Fruit fly (Drosophila melanogaster) whole organism, embryonic: ENCODE measurements around the gene CG7164.

Experiments used
- Blimp-1 ChIP-seq: fragments of 200-800 bp; sonication (Bioruptor generic); optimal IDR thresholded peaks from 3 replicates; lab custom pipeline; 2018; ENCODE audit warnings: missing biosample characterization, missing genetic modification characterization, mild to moderate bottlenecking, moderate library complexity, missing genetic modification reagents
- Bteb2 ChIP-seq: fragments of 200-800 bp; sonication (Bioruptor generic); optimal IDR thresholded peaks from 2 replicates; lab custom pipeline; 2016; ENCODE audit warnings: missing biosample characterization, missing genetic modification characterization
- CG10654 ChIP-seq: fragments of 200-800 bp; sonication (Bioruptor generic); optimal IDR thresholded peaks from 2 replicates; lab custom pipeline; 2016; ENCODE audit warnings: missing biosample characterization, missing genetic modification characterization
- CG11723 ChIP-seq: fragments of 200-800 bp; sonication (Bioruptor generic); optimal IDR thresholded peaks from 2 replicates; lab custom pipeline; 2017; ENCODE audit warnings: missing biosample characterization, mild to moderate bottlenecking, missing genetic modification characterization
- CG12071 ChIP-seq: fragments of 200-800 bp; sonication (Bioruptor generic); optimal IDR thresholded peaks from 3 replicates; lab custom pipeline; 2018; ENCODE audit warnings: missing biosample characterization, mild to moderate bottlenecking, missing genetic modification characterization
- CG12104 ChIP-seq: fragments of 200-800 bp; sonication (Bioruptor generic); optimal IDR thresholded peaks from 3 replicates; lab custom pipeline; 2016; ENCODE audit warnings: missing biosample characterization, missing genetic modification characterization
- CG12769 ChIP-seq: fragments of 200-800 bp; sonication (Bioruptor generic); optimal IDR thresholded peaks from 2 replicates; lab custom pipeline; 2019; ENCODE audit warnings: missing biosample characterization, mild to moderate bottlenecking, missing genetic modification characterization, moderate library complexity
- CG13424 ChIP-seq: fragments of 200-800 bp; sonication (Bioruptor generic); optimal IDR thresholded peaks from 2 replicates; lab custom pipeline; 2019; ENCODE audit warnings: missing biosample characterization, mild to moderate bottlenecking, missing genetic modification characterization, moderate library complexity
- CG17186 ChIP-seq: fragments of 200-800 bp; sonication (Bioruptor generic); optimal IDR thresholded peaks from 3 replicates; lab custom pipeline; 2017; ENCODE audit warnings: missing biosample characterization, missing genetic modification reagents, missing genetic modification characterization
- CG17802 ChIP-seq: fragments of 200-800 bp; sonication (Bioruptor generic); optimal IDR thresholded peaks from 2 replicates; lab custom pipeline; 2018; ENCODE audit warnings: missing biosample characterization, mild to moderate bottlenecking, missing genetic modification characterization, moderate library complexity
- CG18476 ChIP-seq: fragments of 200-800 bp; sonication (Bioruptor generic); optimal IDR thresholded peaks from 2 replicates; lab custom pipeline; 2016; ENCODE audit warnings: missing biosample characterization, mild to moderate bottlenecking, missing genetic modification characterization
- CG2202 ChIP-seq: fragments of 200-800 bp; sonication (Bioruptor generic); optimal IDR thresholded peaks from 2 replicates; lab custom pipeline; 2018; ENCODE audit warnings: missing biosample characterization, mild to moderate bottlenecking, missing genetic modification characterization
- CG2712 ChIP-seq: fragments of 200-800 bp; optimal IDR thresholded peaks from 3 replicates; lab custom pipeline; 2019; ENCODE audit warnings: missing biosample characterization, mild to moderate bottlenecking, missing genetic modification characterization, moderate library complexity
- CG3065 ChIP-seq: fragments of 200-800 bp; sonication (Bioruptor generic); optimal IDR thresholded peaks from 2 replicates; lab custom pipeline; 2016; ENCODE audit warnings: missing biosample characterization, missing genetic modification characterization
- CG33213 ChIP-seq: fragments of 200-800 bp; sonication (Bioruptor generic); optimal IDR thresholded peaks from 3 replicates; lab custom pipeline; 2016; ENCODE audit warnings: missing biosample characterization, missing genetic modification characterization
- CG3838 ChIP-seq: fragments of 200-800 bp; sonication (Bioruptor generic); optimal IDR thresholded peaks from 3 replicates; lab custom pipeline; 2016; ENCODE audit warnings: missing biosample characterization, missing genetic modification characterization
- CG4360 ChIP-seq: fragments of 200-800 bp; sonication (Bioruptor generic); IDR thresholded peaks from 2 replicates; pipeline ENCODE4 v1.3.6; 2022; ENCODE audit warnings: missing biosample characterization, missing genetic modification characterization
- CG4404 ChIP-seq: fragments of 200-800 bp; sonication (Bioruptor generic); IDR thresholded peaks from 2 replicates; pipeline ENCODE4 v1.3.6; 2022; ENCODE audit warnings: missing biosample characterization, missing genetic modification characterization
- CG6254 ChIP-seq: fragments of 200-800 bp; sonication (Bioruptor generic); optimal IDR thresholded peaks from 3 replicates; lab custom pipeline; 2017; ENCODE audit warnings: mild to moderate bottlenecking, missing biosample characterization, missing genetic modification reagents, missing genetic modification characterization
- CG7928 ChIP-seq: fragments of 200-800 bp; sonication (Bioruptor generic); optimal IDR thresholded peaks from 2 replicates; lab custom pipeline; 2017; ENCODE audit warnings: missing biosample characterization, mild to moderate bottlenecking, missing genetic modification characterization
- CG8281 ChIP-seq: fragments of 200-800 bp; sonication (Bioruptor generic); optimal IDR thresholded peaks from 2 replicates; lab custom pipeline; 2018; ENCODE audit warnings: missing biosample characterization, mild to moderate bottlenecking, missing genetic modification characterization, moderate library complexity
- Dip3 ChIP-seq: fragments of 200-800 bp; sonication (Bioruptor generic); optimal IDR thresholded peaks from 3 replicates; lab custom pipeline; 2016; ENCODE audit warnings: missing biosample characterization, missing genetic modification characterization
- Drgx ChIP-seq: fragments of 200-800 bp; sonication (Bioruptor generic); IDR thresholded peaks from 2 replicates; pipeline ENCODE4 v1.3.6; 2022; ENCODE audit warnings: missing biosample characterization, missing genetic modification characterization
- E2f2 ChIP-seq: fragments of 200-800 bp; sonication (Bioruptor generic); IDR thresholded peaks from 2 replicates; pipeline ENCODE4 v1.3.6; 2022; ENCODE audit warnings: missing biosample characterization, missing genetic modification characterization
- Eip74EF ChIP-seq, 2 experiments: fragments of 200-800 bp in 1 of 2; fragments of >200 bp in 1 of 2; sonication (Bioruptor generic) in 1 of 2; optimal IDR thresholded peaks; 2 replicates each; lab custom pipeline; 2017 to 2019; ENCODE audit warnings: missing biosample characterization in 2 of 2, missing genetic modification characterization in 2 of 2, mild to moderate bottlenecking in 1 of 2, moderate library complexity in 1 of 2
- HmgZ ChIP-seq: fragments of 200-800 bp; sonication (Bioruptor generic); optimal IDR thresholded peaks from 2 replicates; lab custom pipeline; 2018; ENCODE audit warnings: missing biosample characterization, mild to moderate bottlenecking, missing genetic modification characterization
- Max ChIP-seq: fragments of 200-800 bp; sonication (Bioruptor generic); optimal IDR thresholded peaks from 2 replicates; lab custom pipeline; 2016; ENCODE audit warnings: missing biosample characterization, mild to moderate bottlenecking, missing genetic modification characterization
- NK7.1 ChIP-seq: fragments of 200-800 bp; sonication (Bioruptor generic); optimal IDR thresholded peaks from 3 replicates; lab custom pipeline; 2016; ENCODE audit warnings: missing biosample characterization, missing genetic modification characterization
- Oaz ChIP-seq: fragments of 200-800 bp; sonication (Bioruptor generic); IDR thresholded peaks from 2 replicates; pipeline ENCODE4 v1.3.6; 2022; ENCODE audit warnings: missing biosample characterization, missing genetic modification characterization
- Ssrp ChIP-seq: fragments of 200-800 bp; sonication (Bioruptor generic); optimal IDR thresholded peaks from 2 replicates; lab custom pipeline; 2018; ENCODE audit warnings: missing biosample characterization, mild to moderate bottlenecking, missing genetic modification characterization, moderate library complexity
- ato ChIP-seq: fragments of 200-800 bp; sonication (Bioruptor generic); IDR thresholded peaks from 2 replicates; pipeline ENCODE4 v1.3.6; 2022; ENCODE audit warnings: missing biosample characterization, missing genetic modification characterization; ENCODE audit not compliant: partially characterized antibody
- bab2 ChIP-seq: fragments of 200-800 bp; sonication (Bioruptor generic); optimal IDR thresholded peaks from 2 replicates; lab custom pipeline; 2016; ENCODE audit warnings: missing biosample characterization, missing genetic modification characterization
- bigmax ChIP-seq: fragments of 200-800 bp; sonication (Bioruptor generic); optimal IDR thresholded peaks from 2 replicates; lab custom pipeline; 2018; ENCODE audit warnings: missing biosample characterization, mild to moderate bottlenecking, missing genetic modification characterization
- bowl ChIP-seq: fragments of 200-800 bp; sonication (Bioruptor generic); IDR thresholded peaks from 2 replicates; pipeline ENCODE4 v1.3.6; 2022; ENCODE audit warnings: missing biosample characterization, missing genetic modification characterization
- ci ChIP-seq: fragments of 200-800 bp; sonication (Bioruptor generic); IDR thresholded peaks from 3 replicates; pipeline ENCODE4 v1.3.6; 2022; ENCODE audit warnings: missing biosample characterization, missing genetic modification characterization
- cwo ChIP-seq: fragments of 200-800 bp; sonication (Bioruptor generic); optimal IDR thresholded peaks from 3 replicates; lab custom pipeline; 2017; ENCODE audit warnings: missing biosample characterization, missing genetic modification characterization, mild to moderate bottlenecking, moderate library complexity, missing genetic modification reagents
- en ChIP-seq: fragments of 200-800 bp; sonication (Bioruptor generic); optimal IDR thresholded peaks from 2 replicates; lab custom pipeline; 2016; ENCODE audit warnings: missing biosample characterization, missing genetic modification characterization
- gce ChIP-seq: fragments of 200-800 bp; sonication (Bioruptor generic); IDR thresholded peaks from 3 replicates; pipeline ENCODE4 v1.3.6; 2022; ENCODE audit warnings: missing biosample characterization, missing genetic modification characterization
- h ChIP-seq: fragments of >200 bp; optimal IDR thresholded peaks from 2 replicates; lab custom pipeline; 2017
- her ChIP-seq: fragments of 200-800 bp; sonication (Bioruptor generic); optimal IDR thresholded peaks from 2 replicates; lab custom pipeline; 2016; ENCODE audit warnings: missing biosample characterization, missing genetic modification characterization
- insv ChIP-seq, 2 experiments: fragments of 200-800 bp; sonication (Bioruptor generic); optimal IDR thresholded peaks; 3 replicates each; lab custom pipeline; 2016 to 2018; ENCODE audit warnings: missing biosample characterization in 2 of 2, missing genetic modification characterization in 2 of 2
- lilli ChIP-seq: fragments of 200-800 bp; sonication (Bioruptor generic); optimal IDR thresholded peaks from 3 replicates; lab custom pipeline; 2016; ENCODE audit warnings: missing biosample characterization, missing genetic modification characterization
- nom ChIP-seq: fragments of 200-800 bp; sonication (Bioruptor generic); optimal IDR thresholded peaks from 2 replicates; lab custom pipeline; 2017; ENCODE audit warnings: missing biosample characterization, missing genetic modification characterization, mild to moderate bottlenecking, moderate library complexity, missing genetic modification reagents
- peb ChIP-seq: fragments of 200-800 bp; sonication (Bioruptor generic); IDR thresholded peaks from 2 replicates; pipeline ENCODE4 v1.3.6; 2022; ENCODE audit warnings: missing biosample characterization, missing genetic modification characterization
- rib ChIP-seq: fragments of 200-800 bp; sonication (Bioruptor generic); IDR thresholded peaks from 2 replicates; pipeline ENCODE4 v1.3.6; 2022; ENCODE audit warnings: missing biosample characterization, missing genetic modification characterization
- sd ChIP-seq: fragments of 200-800 bp; sonication (Bioruptor generic); optimal IDR thresholded peaks from 3 replicates; lab custom pipeline; 2018; ENCODE audit warnings: missing biosample characterization, mild to moderate bottlenecking, missing genetic modification characterization, moderate library complexity
- slbo ChIP-seq: fragments of 200-800 bp; sonication (Bioruptor generic); IDR thresholded peaks from 2 replicates; pipeline ENCODE4 v1.3.6; 2022; ENCODE audit warnings: missing biosample characterization, missing genetic modification characterization
- sob ChIP-seq: fragments of 200-800 bp; sonication (Bioruptor generic); IDR thresholded peaks from 2 replicates; pipeline ENCODE4 v1.3.6; 2022; ENCODE audit warnings: missing biosample characterization, missing genetic modification characterization
- stc ChIP-seq: fragments of 200-800 bp; sonication (Bioruptor generic); IDR thresholded peaks from 2 replicates; pipeline ENCODE4 v1.3.6; 2022; ENCODE audit warnings: missing biosample characterization, missing genetic modification characterization
- sug ChIP-seq: fragments of 200-800 bp; optimal IDR thresholded peaks from 2 replicates; lab custom pipeline; 2019; ENCODE audit warnings: missing biosample characterization, mild to moderate bottlenecking, missing genetic modification characterization, moderate library complexity
- zen ChIP-seq: fragments of 200-800 bp; sonication (Bioruptor generic); optimal IDR thresholded peaks from 3 replicates; lab custom pipeline; 2018; ENCODE audit warnings: missing biosample characterization, mild to moderate bottlenecking, missing genetic modification characterization, moderate library complexity

CG7164 gene

dm6 chr2L:7813357-7813756, 32.1 kb downstream of the CG7164 start (continued):
- TF ChIP-seq sd (tag; lab: Kevin White, UChicago) (peak; percentile 37), Eip74EF (GFP tag; optimal IDR thresholded peaks at IDR 0.05; lab: Kevin White, UChicago) (peak in 1 of 2 experiments; percentile 28), CG12071 (GFP tag; lab: Kevin White, UChicago) (peak; percentile 75), nom (GFP tag; lab: Kevin White, UChicago) (no peak), Dip3 (GFP tag; lab: Kevin White, UChicago) (peak; percentile 38), CG33213 (GFP tag; lab: Kevin White, UChicago) (peak; percentile 69), h (lab: Kevin White, UChicago) (no peak), her (GFP tag; lab: Kevin White, UChicago) (peak; percentile 11), HmgZ (no peak), zen (no peak), bowl (GFP tag; lab: Robert Waterston, UW) (no peak), E2f2 (peak; percentile 14; the same call in 1 of the 2 replicates), CG13424 (peak; percentile 14), Ssrp (tag; lab: Kevin White, UChicago) (no peak), sob (peak; percentile 73; the same call in 1 of the 2 replicates), CG2202 (tag; lab: Kevin White, UChicago) (no peak), Oaz (GFP tag; lab: Robert Waterston, UW) (no peak), CG10654 (peak; percentile 38), ci (0 out of 3 replicates have a peak, but pooled peaks have one; percentile 30), NK7.1 (peak; percentile 46), slbo (GFP tag; lab: Robert Waterston, UW) (no peak), cwo (peak; percentile 53), CG17802 (tag; lab: Kevin White, UChicago) (no peak), gce (GFP tag; lab: Robert Waterston, UW) (0 out of 3 replicates have a peak, but pooled peaks have one; percentile 20), CG18476 (GFP tag; lab: Kevin White, UChicago) (no peak), CG12104 (GFP tag; lab: Kevin White, UChicago) (peak; percentile 64), CG4404 (no peak), rib (GFP tag; lab: Robert Waterston, UW) (peak; percentile 63; the same call in 1 of the 2 replicates), bigmax (GFP tag; lab: Kevin White, UChicago) (peak; percentile 24), Drgx (GFP tag; lab: Robert Waterston, UW) (no peak), sug (peak; percentile 70), CG4360 (GFP tag; lab: Robert Waterston, UW) (peak; percentile 32; the same call in 1 of the 2 replicates), stc (GFP tag; lab: Robert Waterston, UW) (no peak; the same call in 1 of the 2 replicates), Max (peak; percentile 60), insv (GFP tag; optimal IDR thresholded peaks at IDR 0.05; lab: Kevin White, UChicago) (peak in 1 of 2 experiments; percentile 23), CG3065 (no peak), CG7928 (GFP tag; lab: Kevin White, UChicago) (no peak), CG6254 (peak; percentile 69), ato (no peak), CG11723 (peak; percentile 13), CG8281 (tag; lab: Kevin White, UChicago) (peak; percentile 42), bab2 (GFP tag; lab: Kevin White, UChicago) (peak; percentile 35), CG17186 (GFP tag; lab: Kevin White, UChicago) (peak; percentile 26), CG3838 (GFP tag; lab: Kevin White, UChicago) (no peak), Blimp-1 (GFP tag; lab: Kevin White, UChicago) (peak; percentile 74), peb (GFP tag; lab: Robert Waterston, UW) (no peak), en (no peak), Bteb2 (peak; percentile 25), lilli (GFP tag; lab: Kevin White, UChicago) (no peak), CG12769 (tag; lab: Kevin White, UChicago) (peak; percentile 75), CG2712 (tag; lab: Kevin White, UChicago) (peak; percentile 34)
